Worm (Caenorhabditis elegans) whole organism, L3 larva: Measurements from ENCODE around the gene C35A5.5.

ENCODE experiments used
- ZK546.5 ChIP-seq: sonication (generic microtip); optimal IDR thresholded peaks from 2 replicates; lab custom pipeline; 2017; ENCODE audit warnings: missing biosample characterization, missing genetic modification characterization
- ama-1 ChIP-seq: fragments of 150-350 bp; optimal IDR thresholded peaks from 2 replicates; lab custom pipeline; 2018
- ceh-16 ChIP-seq: sonication (generic microtip); optimal IDR thresholded peaks from 2 replicates; lab custom pipeline; 2017; ENCODE audit warnings: missing biosample characterization, missing genetic modification characterization
- ceh-28 ChIP-seq: fragments of 150-350 bp; optimal IDR thresholded peaks from 2 replicates; lab custom pipeline; 2014; ENCODE audit warnings: missing biosample characterization, missing genetic modification reagents, missing genetic modification characterization
- ceh-82 ChIP-seq: fragments of 150-350 bp; optimal IDR thresholded peaks from 2 replicates; lab custom pipeline; 2014; ENCODE audit warnings: missing biosample characterization, missing genetic modification characterization
- ceh-9 ChIP-seq: sonication (generic microtip); optimal IDR thresholded peaks from 2 replicates; lab custom pipeline; 2018; ENCODE audit warnings: missing biosample characterization, missing genetic modification characterization
- daf-12 ChIP-seq: fragments of 150-350 bp; optimal IDR thresholded peaks from 2 replicates; lab custom pipeline; 2014; ENCODE audit warnings: missing biosample characterization, missing genetic modification reagents, missing genetic modification characterization
- egl-27 ChIP-seq: sonication (generic microtip); optimal IDR thresholded peaks from 4 replicates; lab custom pipeline; 2017; ENCODE audit warnings: missing biosample characterization, missing genetic modification reagents, missing genetic modification characterization
- egl-5 ChIP-seq: fragments of 150-350 bp; optimal IDR thresholded peaks from 2 replicates; lab custom pipeline; 2017; ENCODE audit warnings: missing biosample characterization, missing genetic modification reagents, missing genetic modification characterization, inconsistent platforms
- elt-1 ChIP-seq: fragments of 150-350 bp; optimal IDR thresholded peaks from 2 replicates; lab custom pipeline; 2014; ENCODE audit warnings: missing biosample characterization, missing genetic modification characterization
- elt-3 ChIP-seq, 3 experiments: fragments of 150-350 bp in 1 of 3; sonication (generic microtip) in 2 of 3; optimal IDR thresholded peaks; 2 replicates in 2 of 3; 4 replicates in 1 of 3; lab custom pipeline; 2014 to 2017; ENCODE audit warnings: missing biosample characterization in 3 of 3, missing genetic modification characterization in 3 of 3
- eor-1 ChIP-seq, 2 experiments: fragments of 150-350 bp; optimal IDR thresholded peaks; 2 replicates each; lab custom pipeline; 2014 to 2018; ENCODE audit warnings: missing biosample characterization in 2 of 2, missing genetic modification characterization in 2 of 2
- fkh-10 ChIP-seq: sonication (generic microtip); optimal IDR thresholded peaks from 2 replicates; lab custom pipeline; 2017; ENCODE audit warnings: missing biosample characterization, missing genetic modification reagents, missing genetic modification characterization
- fkh-2 ChIP-seq: fragments of 150-350 bp; optimal IDR thresholded peaks from 2 replicates; lab custom pipeline; 2014; ENCODE audit warnings: missing biosample characterization, missing genetic modification reagents, missing genetic modification characterization
- fos-1 ChIP-seq: fragments of 150-350 bp; optimal IDR thresholded peaks from 2 replicates; lab custom pipeline; 2014; ENCODE audit warnings: missing biosample characterization, missing genetic modification characterization
- hmg-11 ChIP-seq: sonication (generic microtip); optimal IDR thresholded peaks from 2 replicates; lab custom pipeline; 2016; ENCODE audit warnings: missing genetic modification characterization, missing compliant biosample characterization
- jun-1 ChIP-seq: fragments of 150-350 bp; optimal IDR thresholded peaks from 2 replicates; lab custom pipeline; 2014; ENCODE audit warnings: missing biosample characterization, missing genetic modification reagents, missing genetic modification characterization
- lin-39 ChIP-seq: fragments of 150-350 bp; optimal IDR thresholded peaks from 2 replicates; lab custom pipeline; 2018; ENCODE audit warnings: missing biosample characterization, missing genetic modification reagents, missing genetic modification characterization
- lsy-12 ChIP-seq: sonication (generic microtip); optimal IDR thresholded peaks from 2 replicates; lab custom pipeline; 2016; ENCODE audit warnings: mild to moderate bottlenecking, missing genetic modification characterization, missing compliant biosample characterization
- mml-1 ChIP-seq: fragments of 150-350 bp; sonication (generic microtip); optimal IDR thresholded peaks from 3 replicates; lab custom pipeline; 2014; ENCODE audit warnings: missing biosample characterization, missing genetic modification characterization
- nfya-1 ChIP-seq: sonication (generic microtip); optimal IDR thresholded peaks from 2 replicates; lab custom pipeline; 2017; ENCODE audit warnings: missing genetic modification characterization, mild to moderate bottlenecking, missing compliant biosample characterization, antibody characterized with exemption, moderate library complexity; ENCODE audit not compliant: insufficient read depth
- nhr-11 ChIP-seq: fragments of 150-350 bp; optimal IDR thresholded peaks from 2 replicates; lab custom pipeline; 2014; ENCODE audit warnings: missing biosample characterization, missing genetic modification characterization
- nhr-23 ChIP-seq: fragments of 150-350 bp; optimal IDR thresholded peaks from 2 replicates; lab custom pipeline; 2014; ENCODE audit warnings: missing biosample characterization, missing genetic modification reagents, missing genetic modification characterization
- nhr-237 ChIP-seq: fragments of 150-350 bp; optimal IDR thresholded peaks from 2 replicates; lab custom pipeline; 2014; ENCODE audit warnings: missing biosample characterization, missing genetic modification characterization
- nhr-25 ChIP-seq: sonication (generic microtip); optimal IDR thresholded peaks from 2 replicates; lab custom pipeline; 2017; ENCODE audit warnings: missing biosample characterization, missing genetic modification characterization
- nhr-28 ChIP-seq: fragments of 150-350 bp; optimal IDR thresholded peaks from 2 replicates; lab custom pipeline; 2014; ENCODE audit warnings: missing biosample characterization, missing genetic modification characterization
- nhr-43 ChIP-seq: sonication (generic microtip); optimal IDR thresholded peaks from 2 replicates; lab custom pipeline; 2016; ENCODE audit warnings: mild to moderate bottlenecking, missing genetic modification characterization, missing compliant biosample characterization; ENCODE audit not compliant: poor library complexity, severe bottlenecking
- pha-4 ChIP-seq: fragments of 150-350 bp; optimal IDR thresholded peaks from 2 replicates; lab custom pipeline; 2014; ENCODE audit warnings: missing biosample characterization, missing genetic modification reagents, missing genetic modification characterization
- sea-2 ChIP-seq: fragments of 150-350 bp; sonication (generic microtip); optimal IDR thresholded peaks from 4 replicates; lab custom pipeline; 2014; ENCODE audit warnings: missing biosample characterization, missing genetic modification reagents, missing genetic modification characterization
- skn-1 ChIP-seq: fragments of 150-350 bp; optimal IDR thresholded peaks from 2 replicates; lab custom pipeline; 2014; ENCODE audit warnings: missing biosample characterization, missing genetic modification characterization
- snpc-4 ChIP-seq: fragments of 150-350 bp; optimal IDR thresholded peaks from 2 replicates; lab custom pipeline; 2014; ENCODE audit warnings: missing biosample characterization, missing genetic modification characterization
- tbx-2 ChIP-seq: sonication (generic microtip); optimal IDR thresholded peaks from 2 replicates; lab custom pipeline; 2016; ENCODE audit warnings: mild to moderate bottlenecking, missing genetic modification characterization, missing compliant biosample characterization
- unc-39 ChIP-seq: sonication (generic microtip); optimal IDR thresholded peaks from 4 replicates; lab custom pipeline; 2017; ENCODE audit warnings: missing biosample characterization, missing genetic modification characterization
- unc-62 ChIP-seq: fragments of 150-350 bp; sonication (generic microtip); optimal IDR thresholded peaks from 4 replicates; lab custom pipeline; 2014; ENCODE audit warnings: missing biosample characterization, missing genetic modification reagents, missing genetic modification characterization
- zag-1 ChIP-seq: fragments of 150-350 bp; optimal IDR thresholded peaks from 2 replicates; lab custom pipeline; 2014; ENCODE audit warnings: missing biosample characterization, missing genetic modification characterization

C35A5.5 gene

ce11 chrV:10471007-10471406 is 34.6 kb upstream of the C35A5.5 start:
- TF ChIP-seq pha-4 (peak; percentile 13), fos-1 (tag; lab: Kevin White, UChicago) (no peak), ama-1 (lab: Kevin White, UChicago) (peak; percentile 21)

DNA sequence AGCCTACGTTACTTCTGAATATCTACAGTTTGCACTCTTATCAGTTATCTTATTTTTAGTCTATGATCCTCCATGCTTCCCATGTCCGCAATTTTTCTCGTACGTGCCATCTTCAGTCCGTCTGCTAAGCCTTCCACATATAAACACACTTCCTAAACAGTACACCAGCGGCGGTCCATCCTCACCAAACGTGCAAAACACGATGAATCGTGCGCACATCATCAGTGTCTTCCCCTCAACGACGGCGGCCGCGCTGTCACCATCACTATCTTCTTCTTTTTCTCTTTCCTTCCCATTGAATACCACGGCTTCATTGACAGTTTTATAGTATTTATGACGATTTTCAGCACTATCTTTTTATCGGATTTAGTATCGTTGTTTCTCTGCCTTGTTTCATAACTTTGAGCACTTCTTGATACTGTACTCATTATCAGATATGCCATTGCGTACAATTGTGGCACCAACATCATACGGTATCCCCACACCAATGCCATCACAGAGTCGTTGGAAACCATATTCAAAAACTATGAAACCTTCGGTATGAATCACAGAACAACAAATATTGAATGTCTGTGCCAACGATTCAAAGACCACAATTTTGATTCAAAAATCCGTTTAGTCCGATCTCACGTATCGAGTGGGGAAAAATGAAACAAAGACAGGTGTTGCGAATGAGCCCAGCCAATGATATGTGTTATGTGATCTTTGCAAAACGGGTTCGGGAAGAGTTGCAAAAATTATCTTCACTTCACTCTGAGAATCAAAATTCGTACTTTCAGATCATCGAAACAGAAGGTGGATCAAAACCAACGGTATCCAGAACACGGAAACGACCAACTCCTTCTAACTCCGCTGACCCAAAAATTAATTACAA is 32.5 kb upstream of the C35A5.5 start:
- TF ChIP-seq eor-1 (tag; optimal IDR thresholded peaks at IDR 0.05; lab: Kevin White, UChicago) (no peak), nhr-11 (tag; lab: Kevin White, UChicago) (no peak), egl-5 (tag; lab: Kevin White, UChicago) (peak; percentile 1), ama-1 (lab: Kevin White, UChicago) (peak; percentile 85), fkh-2 (tag; lab: Kevin White, UChicago) (no peak), zag-1 (tag; lab: Kevin White, UChicago) (no peak), fkh-10 (no peak), lsy-12 (tag; lab: Kevin White, UChicago) (no peak), nfya-1 (no peak), daf-12 (tag; lab: Kevin White, UChicago) (no peak), skn-1 (tag; lab: Kevin White, UChicago) (no peak)

DNA sequence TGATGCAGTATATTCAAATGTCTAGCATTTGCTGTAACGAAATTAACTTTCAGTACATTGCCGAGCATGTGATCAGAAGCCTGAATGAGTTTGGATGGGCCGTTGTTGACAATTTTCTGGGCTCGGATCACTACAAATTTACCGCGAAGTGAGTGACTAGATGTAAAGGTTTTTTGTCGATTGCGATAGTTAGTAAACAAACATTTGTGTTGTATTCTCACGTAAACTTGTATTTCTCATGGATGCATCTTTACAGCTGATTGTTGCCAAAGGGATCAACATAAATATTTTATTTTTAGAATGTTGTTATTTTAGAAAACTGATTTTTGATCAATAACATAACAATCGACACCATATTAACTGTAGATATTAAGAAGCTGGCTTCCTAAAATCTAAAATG is 31.6 kb upstream of the C35A5.5 start:
- TF ChIP-seq ceh-9 (tag; lab: Kevin White, UChicago), result no peak
- TF ChIP-seq elt-3 (tag; optimal IDR thresholded peaks at IDR 0.05; lab: Kevin White, UChicago), result no peak
- TF ChIP-seq pha-4, result peak; percentile 64
- TF ChIP-seq elt-1 (tag; lab: Kevin White, UChicago), result no peak
- no peak for TF ChIP-seq nhr-237 (tag; lab: Kevin White, UChicago)
- no peak for TF ChIP-seq jun-1 (tag; lab: Kevin White, UChicago)

DNA sequence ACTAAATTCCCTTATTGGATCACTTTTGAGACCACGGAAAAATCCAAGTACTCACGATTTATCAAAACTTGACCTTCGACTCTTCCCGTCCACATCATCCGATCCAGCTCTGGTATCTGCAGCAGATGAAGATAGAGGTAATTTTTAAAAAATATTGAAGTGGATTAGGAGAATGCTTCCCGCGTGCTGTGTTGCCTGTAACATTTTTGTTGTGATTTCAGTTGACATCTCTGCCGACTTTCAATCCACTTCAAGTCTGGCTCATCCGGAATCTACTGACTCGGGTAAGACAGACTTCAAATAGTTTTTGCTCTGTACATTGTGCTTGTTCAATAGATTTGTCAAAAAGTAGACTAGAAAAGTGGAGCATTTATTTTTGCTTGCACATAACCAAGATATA is 30.2 kb upstream of the C35A5.5 start:
- TF ChIP-seq ama-1 (lab: Kevin White, UChicago), result no peak
- no peak for TF ChIP-seq ceh-28
- TF ChIP-seq nhr-11 (tag; lab: Kevin White, UChicago), result no peak
- no peak for TF ChIP-seq lin-39 (tag; lab: Kevin White, UChicago)
- TF ChIP-seq snpc-4 (tag; lab: Kevin White, UChicago), result no peak
- TF ChIP-seq ceh-82, result no peak
- no peak for TF ChIP-seq hmg-11 (tag; lab: Kevin White, UChicago)
- TF ChIP-seq sea-2, result no peak
- TF ChIP-seq unc-62 (GFP tag; lab: Kevin White, UChicago), result no peak
- no peak for TF ChIP-seq nhr-23
- TF ChIP-seq lsy-12 (tag; lab: Kevin White, UChicago), result no peak
- TF ChIP-seq unc-39, result no peak
- no peak for TF ChIP-seq nhr-43
- TF ChIP-seq fkh-10, result no peak
- no peak for TF ChIP-seq egl-5 (tag; lab: Kevin White, UChicago)
- TF ChIP-seq nhr-25 (tag; lab: Kevin White, UChicago), result no peak
- TF ChIP-seq nfya-1, result no peak

DNA sequence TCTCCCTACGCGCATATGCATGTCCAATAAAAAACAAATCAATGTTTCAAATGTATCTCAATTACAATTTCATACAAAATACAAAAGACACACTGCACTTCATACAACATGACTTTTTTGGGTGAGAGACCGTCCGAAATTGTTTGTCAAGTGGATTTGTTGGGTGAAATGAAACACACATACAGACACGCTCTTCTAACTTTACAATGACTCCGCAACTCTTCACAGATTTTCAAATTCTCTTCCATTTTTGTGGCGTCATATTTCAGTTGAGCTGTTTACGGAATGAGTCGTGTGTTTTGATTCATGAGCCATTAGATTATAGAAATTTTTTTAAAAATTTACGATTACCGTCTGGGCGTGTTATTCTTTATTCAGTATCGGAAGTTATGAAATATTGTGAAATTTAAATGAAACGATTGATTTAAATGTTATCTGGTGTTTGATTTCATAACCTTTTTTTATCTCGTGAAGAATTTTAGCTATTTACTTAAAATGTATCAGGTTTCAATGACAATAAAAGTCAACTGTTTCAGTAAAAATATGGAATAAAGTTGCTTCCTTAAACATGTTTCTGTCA is 28.7 kb upstream of the C35A5.5 start:
- TF ChIP-seq eor-1 (tag; optimal IDR thresholded peaks at IDR 0.05; lab: Kevin White, UChicago), result peak in 1 of 2 experiments; percentile 22
- TF ChIP-seq egl-27 (tag; lab: Kevin White, UChicago), result no peak
- no peak for TF ChIP-seq nfya-1
- peak; percentile 95 for TF ChIP-seq ama-1 (lab: Kevin White, UChicago)
- TF ChIP-seq ceh-16 (tag; lab: Kevin White, UChicago), result no peak
- TF ChIP-seq ceh-82, result no peak
- TF ChIP-seq nhr-11 (tag; lab: Kevin White, UChicago), result no peak
- TF ChIP-seq daf-12 (tag; lab: Kevin White, UChicago), result no peak
- no peak for TF ChIP-seq nhr-43
- TF ChIP-seq ZK546.5 (tag; lab: Kevin White, UChicago), result no peak
- TF ChIP-seq nhr-237 (tag; lab: Kevin White, UChicago), result no peak
- no peak for TF ChIP-seq mml-1
- no peak for TF ChIP-seq lsy-12 (tag; lab: Kevin White, UChicago)
- TF ChIP-seq tbx-2 (tag; lab: Kevin White, UChicago), result no peak
- no peak for TF ChIP-seq nhr-25 (tag; lab: Kevin White, UChicago)
- TF ChIP-seq egl-5 (tag; lab: Kevin White, UChicago), result no peak
- no peak for TF ChIP-seq fkh-10
- peak; percentile 46 for TF ChIP-seq pha-4
- TF ChIP-seq ceh-28, result no peak
- TF ChIP-seq ceh-9 (tag; lab: Kevin White, UChicago), result no peak
- no peak for TF ChIP-seq unc-39
- TF ChIP-seq snpc-4 (tag; lab: Kevin White, UChicago), result no peak
- no peak for TF ChIP-seq nhr-28 (tag; lab: Kevin White, UChicago)
